Worm (Caenorhabditis elegans) whole organism, L4/young adult: Measurements from ENCODE around the gene mig-13.

Source experiments
- W03F9.2 ChIP-seq: fragments of 150-350 bp; optimal IDR thresholded peaks from 2 replicates; lab custom pipeline; 2014; ENCODE audit warnings: missing biosample characterization, missing genetic modification characterization
- dao-5 ChIP-seq: sonication (generic microtip); optimal IDR thresholded peaks from 2 replicates; lab custom pipeline; 2016; ENCODE audit warnings: missing genotype, missing genetic modification characterization, moderate library complexity, missing compliant biosample characterization
- him-1 ChIP-seq: sonication (generic microtip); optimal IDR thresholded peaks from 2 replicates; lab custom pipeline; 2016; ENCODE audit warnings: missing genotype, missing genetic modification reagents, missing genetic modification characterization, missing compliant biosample characterization

ce11 chrX:4783117-4783775 lies 16.7 kb downstream of the mig-13 start, which contains the start of gene F43C9.2:
- no peak for TF ChIP-seq him-1 (tag; lab: Kevin White, UChicago)
- no peak for TF ChIP-seq dao-5 (tag; lab: Kevin White, UChicago)
- TF ChIP-seq W03F9.2 = no peak
